Fruit fly (Drosophila melanogaster) whole organism, embryonic: Measurements from ENCODE around the gene CG3009.

ENCODE experiments used
- Bdp1 ChIP-seq: fragments of 200-800 bp; sonication (Bioruptor generic); optimal IDR thresholded peaks from 3 replicates; lab custom pipeline; 2016; ENCODE audit warnings: missing biosample characterization, missing genetic modification characterization
- BtbVII ChIP-seq: fragments of 200-800 bp; sonication (Bioruptor generic); optimal IDR thresholded peaks from 3 replicates; lab custom pipeline; 2017; ENCODE audit warnings: missing biosample characterization, mild to moderate bottlenecking, missing genetic modification characterization
- Bteb2 ChIP-seq: fragments of 200-800 bp; sonication (Bioruptor generic); optimal IDR thresholded peaks from 2 replicates; lab custom pipeline; 2016; ENCODE audit warnings: missing biosample characterization, missing genetic modification characterization
- CG11723 ChIP-seq: fragments of 200-800 bp; sonication (Bioruptor generic); optimal IDR thresholded peaks from 2 replicates; lab custom pipeline; 2017; ENCODE audit warnings: missing biosample characterization, mild to moderate bottlenecking, missing genetic modification characterization
- CG12155 ChIP-seq: fragments of 200-800 bp; sonication (Bioruptor generic); optimal IDR thresholded peaks from 3 replicates; lab custom pipeline; 2016; ENCODE audit warnings: missing biosample characterization, missing genetic modification characterization
- CG12659 ChIP-seq: fragments of 200-800 bp; sonication (Bioruptor generic); optimal IDR thresholded peaks from 3 replicates; lab custom pipeline; 2017; ENCODE audit warnings: mild to moderate bottlenecking, missing biosample characterization, missing genetic modification reagents, missing genetic modification characterization
- CG1602 ChIP-seq: fragments of 200-800 bp; sonication (Bioruptor generic); optimal IDR thresholded peaks from 3 replicates; lab custom pipeline; 2016; ENCODE audit warnings: missing biosample characterization, missing genetic modification characterization
- CG1792 ChIP-seq: fragments of 200-800 bp; sonication (Bioruptor generic); optimal IDR thresholded peaks from 2 replicates; lab custom pipeline; 2016; ENCODE audit warnings: missing biosample characterization, missing genetic modification characterization
- CG2202 ChIP-seq: fragments of 200-800 bp; sonication (Bioruptor generic); optimal IDR thresholded peaks from 2 replicates; lab custom pipeline; 2018; ENCODE audit warnings: missing biosample characterization, mild to moderate bottlenecking, missing genetic modification characterization
- CG3838 ChIP-seq: fragments of 200-800 bp; sonication (Bioruptor generic); optimal IDR thresholded peaks from 3 replicates; lab custom pipeline; 2016; ENCODE audit warnings: missing biosample characterization, missing genetic modification characterization
- CG4328 ChIP-seq: fragments of 200-800 bp; sonication (Bioruptor generic); optimal IDR thresholded peaks from 3 replicates; lab custom pipeline; 2017; ENCODE audit warnings: missing biosample characterization, missing genetic modification reagents, missing genetic modification characterization
- CG6654 ChIP-seq: fragments of 200-800 bp; sonication (Bioruptor generic); optimal IDR thresholded peaks from 2 replicates; lab custom pipeline; 2017; ENCODE audit warnings: missing biosample characterization, mild to moderate bottlenecking, missing genetic modification characterization
- CG6854 ChIP-seq: fragments of 200-800 bp; sonication (Bioruptor generic); optimal IDR thresholded peaks from 3 replicates; lab custom pipeline; 2017; ENCODE audit warnings: missing biosample characterization, mild to moderate bottlenecking, missing genetic modification characterization
- CG8478 ChIP-seq: fragments of >200 bp; optimal IDR thresholded peaks from 2 replicates; lab custom pipeline; 2018
- CG9876 ChIP-seq: fragments of 200-800 bp; sonication (Bioruptor generic); optimal IDR thresholded peaks from 2 replicates; lab custom pipeline; 2016; ENCODE audit warnings: missing biosample characterization, missing genetic modification characterization
- CG9932 ChIP-seq: fragments of 200-800 bp; sonication (Bioruptor generic); IDR thresholded peaks from 2 replicates; pipeline ENCODE4 v1.3.6; 2022; ENCODE audit warnings: missing biosample characterization, missing genetic modification characterization
- Dbx ChIP-seq: fragments of 200-800 bp; sonication (Bioruptor generic); IDR thresholded peaks from 3 replicates; pipeline ENCODE4 v1.3.6; 2022; ENCODE audit warnings: missing biosample characterization, missing genetic modification characterization
- Dip3 ChIP-seq: fragments of 200-800 bp; sonication (Bioruptor generic); optimal IDR thresholded peaks from 3 replicates; lab custom pipeline; 2016; ENCODE audit warnings: missing biosample characterization, missing genetic modification characterization
- Doc2 ChIP-seq: fragments of 200-800 bp; sonication (Bioruptor generic); IDR thresholded peaks from 2 replicates; pipeline ENCODE4 v1.3.6; 2022; ENCODE audit warnings: missing biosample characterization, missing genetic modification characterization
- Ets97D ChIP-seq: fragments of 200-800 bp; sonication (Bioruptor generic); optimal IDR thresholded peaks from 3 replicates; lab custom pipeline; 2016; ENCODE audit warnings: missing biosample characterization, missing genetic modification characterization
- Gsc ChIP-seq: fragments of 200-800 bp; sonication (Bioruptor generic); IDR thresholded peaks from 2 replicates; pipeline ENCODE4 v1.3.6; 2022; ENCODE audit warnings: missing biosample characterization, missing genetic modification characterization
- HLH4C ChIP-seq: fragments of 200-800 bp; sonication (Bioruptor generic); IDR thresholded peaks from 3 replicates; pipeline ENCODE4 v1.3.6; 2022; ENCODE audit warnings: missing biosample characterization, missing genetic modification characterization; ENCODE audit not compliant: partially characterized antibody
- HmgZ ChIP-seq: fragments of 200-800 bp; sonication (Bioruptor generic); optimal IDR thresholded peaks from 2 replicates; lab custom pipeline; 2018; ENCODE audit warnings: missing biosample characterization, mild to moderate bottlenecking, missing genetic modification characterization
- Mad ChIP-seq: fragments of 200-800 bp; sonication (Bioruptor generic); optimal IDR thresholded peaks from 2 replicates; lab custom pipeline; 2016; ENCODE audit warnings: missing biosample characterization, missing genetic modification characterization
- Med ChIP-seq: fragments of 200-800 bp; sonication (Bioruptor generic); peaks from one replicate; lab custom pipeline; 2016; ENCODE audit warnings: missing biosample characterization, missing genetic modification characterization, mild to moderate bottlenecking, inconsistent platforms, moderate library complexity
- Ptx1 ChIP-seq: fragments of 200-800 bp; sonication (Bioruptor generic); IDR thresholded peaks from 2 replicates; pipeline ENCODE4 v1.3.6; 2022; ENCODE audit warnings: missing biosample characterization, missing genetic modification characterization
- bsh ChIP-seq, 2 experiments: fragments of 200-800 bp; sonication (Bioruptor generic); optimal IDR thresholded peaks; 2 replicates each; lab custom pipeline; 2017 to 2018; ENCODE audit warnings: mild to moderate bottlenecking in 2 of 2, missing biosample characterization in 2 of 2, missing genetic modification characterization in 2 of 2, moderate library complexity in 1 of 2
- cas ChIP-seq: fragments of 200-800 bp; sonication (Bioruptor generic); IDR thresholded peaks from 2 replicates; pipeline ENCODE4 v1.3.6; 2022; ENCODE audit warnings: missing biosample characterization, missing genetic modification characterization
- chinmo ChIP-seq: fragments of 200-800 bp; sonication (Bioruptor generic); IDR thresholded peaks from 4 replicates; pipeline ENCODE4 v1.3.6; 2022; ENCODE audit warnings: missing biosample characterization, missing genetic modification characterization; ENCODE audit not compliant: partially characterized antibody
- crp ChIP-seq, 2 experiments: fragments of 200-800 bp; sonication (Bioruptor generic); optimal IDR thresholded peaks; 2 replicates in 1 of 2; 3 replicates in 1 of 2; lab custom pipeline; 2017; ENCODE audit warnings: missing biosample characterization in 2 of 2, missing genetic modification characterization in 2 of 2, mild to moderate bottlenecking in 1 of 2, moderate library complexity in 1 of 2
- dati ChIP-seq: fragments of 200-800 bp; sonication (Bioruptor generic); IDR thresholded peaks from 2 replicates; pipeline ENCODE4 v1.3.6; 2022; ENCODE audit warnings: missing biosample characterization, missing genetic modification characterization
- dmrt11E ChIP-seq: fragments of 200-800 bp; sonication (Bioruptor generic); optimal IDR thresholded peaks from 3 replicates; lab custom pipeline; 2018; ENCODE audit warnings: missing biosample characterization, mild to moderate bottlenecking, missing genetic modification characterization, moderate library complexity
- dysf ChIP-seq: fragments of 200-800 bp; sonication (Bioruptor generic); IDR thresholded peaks from 3 replicates; pipeline ENCODE4 v1.3.6; 2022; ENCODE audit warnings: missing biosample characterization, missing genetic modification characterization
- emc ChIP-seq: fragments of 200-800 bp; sonication (Bioruptor generic); optimal IDR thresholded peaks from 2 replicates; lab custom pipeline; 2016; ENCODE audit warnings: missing biosample characterization, missing genetic modification characterization
- eve ChIP-seq, 2 experiments: fragments of >200 bp; optimal IDR thresholded peaks; 2 replicates each; lab custom pipeline; 2017; ENCODE audit warnings: missing biosample characterization in 2 of 2, missing genetic modification characterization in 2 of 2
- exex ChIP-seq: fragments of 200-800 bp; sonication (Bioruptor generic); optimal IDR thresholded peaks from 4 replicates; lab custom pipeline; 2018; ENCODE audit warnings: missing biosample characterization, mild to moderate bottlenecking, missing genetic modification characterization, moderate library complexity
- ftz-f1 ChIP-seq: fragments of 200-800 bp; sonication (Bioruptor generic); optimal IDR thresholded peaks from 2 replicates; lab custom pipeline; 2016; ENCODE audit warnings: missing biosample characterization, missing genetic modification characterization
- gfzf ChIP-seq: fragments of 200-800 bp; sonication (Bioruptor generic); optimal IDR thresholded peaks from 2 replicates; lab custom pipeline; 2016; ENCODE audit warnings: missing biosample characterization, mild to moderate bottlenecking, missing genetic modification characterization, moderate library complexity
- her ChIP-seq: fragments of 200-800 bp; sonication (Bioruptor generic); optimal IDR thresholded peaks from 2 replicates; lab custom pipeline; 2016; ENCODE audit warnings: missing biosample characterization, missing genetic modification characterization
- inv ChIP-seq: fragments of 200-800 bp; sonication (Bioruptor generic); IDR thresholded peaks from 2 replicates; pipeline ENCODE4 v1.3.6; 2022; ENCODE audit warnings: missing biosample characterization, missing genetic modification characterization; ENCODE audit not compliant: partially characterized antibody
- jing ChIP-seq: fragments of 200-800 bp; sonication (Bioruptor generic); optimal IDR thresholded peaks from 2 replicates; lab custom pipeline; 2018; ENCODE audit warnings: missing biosample characterization, mild to moderate bottlenecking, missing genetic modification characterization
- lmd ChIP-seq: fragments of 200-800 bp; sonication (Bioruptor generic); IDR thresholded peaks from 2 replicates; pipeline ENCODE4 v1.3.6; 2022; ENCODE audit warnings: missing biosample characterization, missing genetic modification characterization
- luna ChIP-seq: fragments of 200-800 bp; sonication (Bioruptor generic); optimal IDR thresholded peaks from 2 replicates; lab custom pipeline; 2016; ENCODE audit warnings: missing biosample characterization, missing genetic modification characterization
- maf-S ChIP-seq: fragments of 200-800 bp; sonication (Bioruptor generic); optimal IDR thresholded peaks from 2 replicates; lab custom pipeline; 2016; ENCODE audit warnings: missing biosample characterization, missing genetic modification characterization
- mld ChIP-seq: fragments of 200-800 bp; sonication (Bioruptor generic); IDR thresholded peaks from 3 replicates; pipeline ENCODE4 v1.3.6; 2022; ENCODE audit warnings: missing biosample characterization, missing genetic modification characterization; ENCODE audit not compliant: partially characterized antibody
- rib ChIP-seq: fragments of 200-800 bp; sonication (Bioruptor generic); IDR thresholded peaks from 2 replicates; pipeline ENCODE4 v1.3.6; 2022; ENCODE audit warnings: missing biosample characterization, missing genetic modification characterization
- sens-2 ChIP-seq: fragments of 200-800 bp; sonication (Bioruptor generic); IDR thresholded peaks from 2 replicates; pipeline ENCODE4 v1.3.6; 2022; ENCODE audit warnings: missing biosample characterization, missing genetic modification characterization
- slp2 ChIP-seq: fragments of 200-800 bp; sonication (Bioruptor generic); optimal IDR thresholded peaks from 2 replicates; lab custom pipeline; 2016; ENCODE audit warnings: missing biosample characterization, missing genetic modification characterization
- toy ChIP-seq: fragments of 200-800 bp; sonication (Bioruptor generic); IDR thresholded peaks from 2 replicates; pipeline ENCODE4 v1.3.6; 2022; ENCODE audit warnings: missing biosample characterization, missing genetic modification characterization
- wor ChIP-seq: fragments of 200-800 bp; sonication (Bioruptor generic); IDR thresholded peaks from 2 replicates; pipeline ENCODE4 v1.3.6; 2022; ENCODE audit warnings: missing biosample characterization, missing genetic modification characterization
- yki ChIP-seq: fragments of >200 bp; optimal IDR thresholded peaks from 3 replicates; lab custom pipeline; 2018

CG3009 gene

dm6 chrX:4666650-4667360 lies at the start of gene CG3009 (continued):
- TF ChIP-seq gfzf (GFP tag; lab: Kevin White, UChicago), result peak; percentile 44
- peak; percentile 98 for TF ChIP-seq Dip3 (GFP tag; lab: Kevin White, UChicago)
- TF ChIP-seq Ptx1 (GFP tag; lab: Robert Waterston, UW), result peak; percentile 98
- TF ChIP-seq Bdp1 (GFP tag; lab: Kevin White, UChicago), result peak; percentile 92
- peak; percentile 97 for TF ChIP-seq BtbVII (GFP tag; lab: Kevin White, UChicago)
- TF ChIP-seq CG12659 (GFP tag; lab: Kevin White, UChicago), result peak; percentile 99
- peak; percentile 100 for TF ChIP-seq Med (GFP tag; lab: Kevin White, UChicago)
- TF ChIP-seq cas (GFP tag; lab: Robert Waterston, UW), result peak; percentile 96
- peak; percentile 96 for TF ChIP-seq CG11723 (GFP tag; lab: Kevin White, UChicago)
- peak; percentile 96 for TF ChIP-seq Doc2 (GFP tag; lab: Robert Waterston, UW)
- peak; percentile 97 for TF ChIP-seq her
- TF ChIP-seq slp2, result peak; percentile 96
- peak; percentile 81; the same call in 1 of the 4 replicates for TF ChIP-seq chinmo (GFP tag; lab: Robert Waterston, UW)
- TF ChIP-seq CG6654 (GFP tag; lab: Kevin White, UChicago), result peak; percentile 89
- TF ChIP-seq CG9932, result peak; percentile 99
- TF ChIP-seq CG1602 (GFP tag; lab: Kevin White, UChicago), result peak; percentile 94
- peak; percentile 36; the same call in 1 of the 3 replicates for TF ChIP-seq HLH4C (GFP tag; lab: Robert Waterston, UW)
- peak; percentile 93 for TF ChIP-seq Ets97D (GFP tag; lab: Kevin White, UChicago)
- TF ChIP-seq eve (GFP tag; optimal IDR thresholded peaks at IDR 0.05; lab: Kevin White, UChicago), result peak in 1 of 2 experiments; percentile 98
- no peak for TF ChIP-seq yki (lab: Kevin White, UChicago)
- TF ChIP-seq bsh (GFP tag; optimal IDR thresholded peaks at IDR 0.05; lab: Kevin White, UChicago), result peak; percentile 94 to 95
- peak; percentile 82 for TF ChIP-seq CG2202 (tag; lab: Kevin White, UChicago)
- TF ChIP-seq lmd (GFP tag; lab: Robert Waterston, UW), result peak; percentile 99
- peak; percentile 97 for TF ChIP-seq Bteb2 (GFP tag; lab: Kevin White, UChicago)
- TF ChIP-seq mld (GFP tag; lab: Robert Waterston, UW), result no peak
- peak; percentile 92 for TF ChIP-seq sens-2 (GFP tag; lab: Robert Waterston, UW)
- peak; percentile 64 for TF ChIP-seq dmrt11E (tag; lab: Kevin White, UChicago)
- TF ChIP-seq toy (GFP tag; lab: Robert Waterston, UW), result peak; percentile 93
- peak; percentile 93 for TF ChIP-seq Gsc (GFP tag; lab: Robert Waterston, UW)
- peak; percentile 87 for TF ChIP-seq dati (GFP tag; lab: Robert Waterston, UW)
- TF ChIP-seq crp (GFP tag; optimal IDR thresholded peaks at IDR 0.05; lab: Kevin White, UChicago), result peak in 1 of 2 experiments; percentile 67
- no peak for TF ChIP-seq CG8478 (lab: Kevin White, UChicago)
- peak; percentile 96 for TF ChIP-seq CG12155 (GFP tag; lab: Kevin White, UChicago)
- TF ChIP-seq dysf, result peak; percentile 99
- peak; percentile 97 for TF ChIP-seq rib (GFP tag; lab: Robert Waterston, UW)
- TF ChIP-seq exex, result peak; percentile 86
- peak; percentile 98 for TF ChIP-seq Dbx (GFP tag; lab: Robert Waterston, UW)
- peak; percentile 96 for TF ChIP-seq jing
- peak; percentile 98 for TF ChIP-seq CG4328
- peak; percentile 97 for TF ChIP-seq CG6854 (GFP tag; lab: Kevin White, UChicago)
- TF ChIP-seq HmgZ (tag; lab: Kevin White, UChicago), result peak; percentile 99
- peak; percentile 96 for TF ChIP-seq emc (GFP tag; lab: Kevin White, UChicago)
- TF ChIP-seq ftz-f1, result peak; percentile 93
- TF ChIP-seq inv (GFP tag; lab: Robert Waterston, UW), result no peak
- TF ChIP-seq maf-S, result peak; percentile 97
- TF ChIP-seq wor, result peak; percentile 95
- TF ChIP-seq luna, result peak; percentile 95
- TF ChIP-seq CG1792, result peak; percentile 96
- peak; percentile 91 for TF ChIP-seq CG3838 (GFP tag; lab: Kevin White, UChicago)
- TF ChIP-seq Mad (GFP tag; lab: Kevin White, UChicago), result peak; percentile 98
- TF ChIP-seq CG9876, result peak; percentile 96
